Worm (Caenorhabditis elegans): ENCODE results near the gene sek-6.

DNA sequence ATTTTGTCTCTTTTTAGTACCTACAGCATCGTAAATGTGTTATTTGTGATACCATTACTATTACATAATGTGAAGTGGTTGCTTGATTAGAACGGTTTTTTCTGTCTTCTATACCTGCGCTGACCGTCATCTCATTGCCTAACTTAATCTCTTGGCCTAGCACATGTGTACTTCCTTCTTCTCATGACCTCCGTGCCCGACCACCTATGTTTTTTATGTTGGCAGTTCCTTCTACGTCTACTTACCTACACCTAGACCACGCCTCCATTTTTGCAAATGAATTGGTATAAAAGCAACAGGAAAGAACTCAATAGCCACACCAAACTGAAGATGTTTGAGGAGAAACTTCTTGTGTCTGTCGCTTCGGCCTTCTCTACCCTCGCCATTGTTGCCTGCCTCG lies 46.3 kb downstream of the sek-6 start, which contains the start of gene col-176:
- TF ChIP-seq ztf-11 (tag; optimal IDR thresholded peaks at IDR 0.05) = no peak
- no peak for TF ChIP-seq nhr-41 (GFP tag; IDR thresholded peaks at IDR 0.05)
- TF ChIP-seq jun-1 (tag; optimal IDR thresholded peaks at IDR 0.05) = no peak

All from whole organism, L4 larva.